Worm (Caenorhabditis elegans): ENCODE data around the gene F13D12.3.

F13D12.3 gene

DNA sequence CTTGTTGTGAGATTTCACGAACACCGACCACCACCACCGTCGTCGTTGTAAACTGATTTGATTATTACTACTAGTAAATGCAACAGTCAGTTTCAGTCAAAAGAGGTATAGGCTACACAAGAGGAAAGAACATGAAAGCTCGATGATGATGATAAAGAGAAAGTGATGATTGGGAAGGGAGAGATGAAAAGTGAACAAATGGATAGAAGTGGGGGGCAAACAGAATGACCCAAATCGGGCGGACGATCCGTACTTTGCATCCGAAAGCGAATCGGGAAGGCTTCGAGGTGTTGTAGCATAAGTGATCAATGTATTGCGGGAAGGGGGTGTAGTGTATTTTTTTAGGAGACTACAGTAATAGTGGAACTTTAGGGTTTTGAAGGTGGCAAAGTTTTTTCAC lies 9.4 kb upstream of the F13D12.3 start:
- TF ChIP-seq unc-62 (GFP tag; optimal IDR thresholded peaks at IDR 0.05), result no peak

DNA sequence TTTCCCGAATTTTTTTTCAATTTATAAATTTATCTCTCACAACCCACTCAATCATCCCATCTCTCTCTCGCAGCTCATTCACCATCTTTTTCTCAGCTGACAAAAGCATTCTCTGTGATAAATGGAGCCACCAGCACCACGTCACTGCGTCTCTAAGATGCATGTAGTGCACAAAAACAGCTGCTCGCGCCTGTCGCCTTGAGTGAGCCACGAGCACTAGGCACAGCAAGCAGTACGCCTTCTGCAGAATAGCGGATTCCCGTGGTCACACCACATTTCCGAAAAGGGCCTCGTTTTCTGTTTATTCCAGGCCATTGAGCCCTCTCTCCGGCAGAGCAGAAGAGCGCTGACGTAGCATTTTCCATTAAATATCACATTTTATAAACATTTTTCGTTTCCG lies 6.6 kb upstream of the F13D12.3 start, which contains the start of gene F13D12.10:
TSS of gene F13D12.10 (plus strand) at position 231 of the 400 bp plus-strand sequence.
- no peak for TF ChIP-seq unc-62 (GFP tag; optimal IDR thresholded peaks at IDR 0.05)

- no peak for TF ChIP-seq unc-62 (GFP tag; optimal IDR thresholded peaks at IDR 0.05)
These were observed 5.5 kb upstream of the F13D12.3 start for ce11 chrII:11714728-11715127.

- TF ChIP-seq unc-62 (GFP tag; optimal IDR thresholded peaks at IDR 0.05), result no peak
These were observed 669 bp upstream of the F13D12.3 start for ce11 chrII:11719533-11719932.

ce11 chrII:11720819-11721218 lies 617 bp downstream of the F13D12.3 start:
- no peak for TF ChIP-seq unc-62 (GFP tag; optimal IDR thresholded peaks at IDR 0.05)

DNA sequence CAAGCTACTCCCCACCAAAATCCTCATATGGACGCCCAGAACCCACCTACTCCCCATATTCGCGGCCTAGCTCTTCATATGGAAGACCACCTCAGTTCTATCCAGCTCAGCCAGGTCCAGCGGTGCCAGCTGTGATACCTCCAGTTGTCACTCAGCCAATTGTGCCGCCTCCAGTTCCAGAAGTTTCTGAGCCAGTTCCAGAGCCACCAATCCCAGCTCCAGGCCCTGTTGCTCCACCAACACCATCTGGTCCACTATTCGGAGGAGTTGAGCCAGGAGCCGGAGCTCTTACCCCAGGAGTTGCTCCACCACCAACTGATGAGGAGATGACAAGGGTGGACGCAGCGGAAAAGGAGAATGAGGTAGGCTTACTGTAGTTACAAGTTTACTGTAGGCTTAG lies 1.4 kb downstream of the F13D12.3 start:
- no peak for TF ChIP-seq unc-62 (GFP tag; optimal IDR thresholded peaks at IDR 0.05)

DNA sequence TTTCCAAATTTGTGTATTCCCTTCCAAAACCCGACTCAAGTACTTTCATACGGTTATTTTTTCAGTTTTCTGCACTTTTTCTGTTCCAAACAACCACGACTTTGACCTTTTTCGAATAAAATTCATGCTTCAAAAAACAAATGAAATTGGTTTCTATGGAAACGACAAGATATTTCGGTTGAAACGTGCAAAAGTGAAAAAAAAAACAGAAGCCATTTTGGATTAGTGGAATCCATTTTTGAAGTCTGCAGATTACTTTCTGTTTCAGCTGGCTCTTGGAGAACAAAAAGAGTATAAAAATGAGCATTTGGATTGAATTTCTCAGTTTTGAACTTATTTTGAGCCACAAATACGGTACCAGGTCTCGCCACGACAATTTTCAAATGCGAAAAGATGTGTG lies 2.0 kb downstream of the F13D12.3 start:
- no peak for TF ChIP-seq unc-62 (GFP tag; optimal IDR thresholded peaks at IDR 0.05)

ce11 chrII:11723904-11724303 lies 3.7 kb downstream of the F13D12.3 start, which contains the start of gene ldh-1:
ldh-1 (plus strand) TSS chrII:11724204.
- no peak for TF ChIP-seq unc-62 (GFP tag; optimal IDR thresholded peaks at IDR 0.05)

DNA sequence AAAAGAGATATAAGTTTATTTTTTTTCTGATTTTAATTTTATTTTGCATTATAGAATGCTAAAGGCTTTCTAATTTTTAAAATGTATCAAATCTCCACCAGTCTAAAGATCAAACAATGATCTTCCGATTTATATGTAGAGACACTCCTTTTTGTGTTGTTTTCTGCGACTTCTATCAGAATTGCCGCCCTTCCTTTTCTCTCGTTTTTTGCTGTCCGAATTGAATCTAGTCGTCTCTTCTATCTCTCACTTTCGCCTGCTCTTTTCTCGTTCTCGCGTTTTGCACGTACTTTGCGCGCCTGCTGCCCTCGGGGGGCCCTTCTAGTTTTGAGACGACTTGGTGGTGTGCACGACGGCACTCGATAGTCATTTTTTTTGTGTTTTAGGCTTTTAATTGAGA lies 4.2 kb downstream of the F13D12.3 start:
- TF ChIP-seq unc-62 (GFP tag; optimal IDR thresholded peaks at IDR 0.05), result no peak

DNA sequence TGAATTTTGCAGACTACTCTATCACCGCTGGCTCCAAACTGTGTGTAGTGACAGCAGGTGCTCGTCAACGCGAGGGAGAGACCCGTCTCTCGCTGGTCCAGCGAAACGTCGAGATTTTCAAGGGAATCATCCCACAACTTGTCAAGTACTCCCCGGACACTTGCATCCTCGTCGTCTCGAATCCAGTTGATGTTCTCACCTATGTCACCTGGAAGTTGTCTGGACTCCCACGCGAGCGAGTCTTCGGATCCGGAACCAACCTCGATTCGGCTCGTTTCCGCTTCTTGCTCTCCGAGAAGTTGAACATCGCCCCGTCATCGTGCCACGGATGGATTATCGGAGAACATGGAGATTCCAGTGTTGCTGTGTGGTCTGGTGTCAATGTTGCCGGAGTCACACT lies 5.4 kb downstream of the F13D12.3 start:
- TF ChIP-seq unc-62 (GFP tag; optimal IDR thresholded peaks at IDR 0.05), result no peak

- no peak for TF ChIP-seq unc-62 (GFP tag; optimal IDR thresholded peaks at IDR 0.05)
These were observed 6.4 kb downstream of the F13D12.3 start, which contains the start of gene F13D12.5 for ce11 chrII:11726470-11727106. F13D12.5 (plus strand) TSS chrII:11726814.

- no peak for TF ChIP-seq unc-62 (GFP tag; optimal IDR thresholded peaks at IDR 0.05)
These were observed 7.2 kb downstream of the F13D12.3 start for ce11 chrII:11727438-11727837.

DNA sequence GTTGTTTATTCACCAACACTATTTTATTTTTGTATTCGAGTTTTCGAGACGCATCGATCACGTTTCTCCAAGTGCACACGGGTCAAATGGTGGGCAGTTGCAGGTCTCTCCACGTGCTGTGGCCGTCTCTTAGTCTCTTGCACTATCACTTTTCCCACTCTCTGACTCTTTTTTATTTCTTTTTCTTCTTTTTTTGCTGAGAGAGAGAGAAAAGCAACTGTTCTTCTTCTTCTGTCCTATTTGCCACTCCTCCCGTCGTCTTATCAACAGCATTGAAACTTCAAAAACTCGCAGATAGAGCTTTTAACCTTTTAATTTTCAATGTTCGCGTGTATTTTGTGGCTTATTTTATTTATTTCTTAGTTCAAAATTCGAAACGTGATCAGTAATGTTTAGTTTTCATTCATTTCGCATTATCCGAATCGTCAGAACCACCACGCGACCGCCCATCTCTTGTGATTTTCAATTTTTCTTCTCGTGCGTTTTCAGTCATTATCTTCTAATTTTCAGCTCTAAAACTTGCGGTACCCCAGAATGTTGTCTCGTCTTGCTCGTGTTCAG lies 8.4 kb downstream of the F13D12.3 start, which contains the start of gene alh-8:
TSS of gene alh-8 (plus strand) at position 511 of the 561 bp plus-strand sequence.
- no peak for TF ChIP-seq unc-62 (GFP tag; optimal IDR thresholded peaks at IDR 0.05)

- no peak for TF ChIP-seq unc-62 (GFP tag; optimal IDR thresholded peaks at IDR 0.05)
These were observed 9.7 kb downstream of the F13D12.3 start for ce11 chrII:11729757-11730535.

- no peak for TF ChIP-seq unc-62 (GFP tag; optimal IDR thresholded peaks at IDR 0.05)
These were observed 11.0 kb downstream of the F13D12.3 start for ce11 chrII:11731174-11731724.

ce11 chrII:11732513-11732912 lies 12.3 kb downstream of the F13D12.3 start, which contains the start of gene F13D12.8:
F13D12.8 (minus strand) TSS chrII:11732594.
- no peak for TF ChIP-seq unc-62 (GFP tag; optimal IDR thresholded peaks at IDR 0.05)
